Fruit fly (Drosophila melanogaster) S2 (cell line): Measurements from ENCODE around the gene Gld2.

Source experiments
- CG8478 ChIP-seq: fragments of >200 bp; optimal IDR thresholded peaks from 2 replicates; lab custom pipeline; 2018
- CTCF ChIP-seq, 2 experiments: fragments of >200 bp; optimal IDR thresholded peaks; 2 replicates each; lab custom pipeline; 2018

dm6 chr3R:22171576-22171975 is 40.0 kb upstream of the Gld2 start:
- TF ChIP-seq CTCF (optimal IDR thresholded peaks at IDR 0.05; lab: Kevin White, UChicago) = no peak
- no peak for TF ChIP-seq CG8478 (lab: Kevin White, UChicago)
